Fruit fly (Drosophila melanogaster) whole organism, wandering third instar larva: ENCODE results near the gene CG7387.

Source experiments
- Abd-B ChIP-seq: fragments of >200 bp; optimal IDR thresholded peaks from 2 replicates; lab custom pipeline; 2017; ENCODE audit warnings: missing biosample characterization, missing genetic modification characterization
- Dfd ChIP-seq: fragments of >200 bp; optimal IDR thresholded peaks from 2 replicates; lab custom pipeline; 2017; ENCODE audit warnings: missing biosample characterization, missing genetic modification characterization
- HLH106 ChIP-seq: fragments of 200-800 bp; optimal IDR thresholded peaks from 3 replicates; lab custom pipeline; 2019; ENCODE audit warnings: missing biosample characterization, mild to moderate bottlenecking, missing genetic modification characterization, moderate library complexity
- Hr78 ChIP-seq: fragments of >200 bp; optimal IDR thresholded peaks from 2 replicates; lab custom pipeline; 2017; ENCODE audit warnings: missing biosample characterization, missing genetic modification characterization
- Jra ChIP-seq: sonication (Bioruptor generic); optimal IDR thresholded peaks from 2 replicates; lab custom pipeline; 2016; ENCODE audit warnings: missing biosample characterization, missing genetic modification characterization
- N ChIP-seq: fragments of >200 bp; optimal IDR thresholded peaks from 2 replicates; lab custom pipeline; 2018; ENCODE audit warnings: missing biosample characterization, missing external identifiers, missing genetic modification characterization
- Sp1 ChIP-seq: fragments of 200-800 bp; sonication (Bioruptor generic); optimal IDR thresholded peaks from 3 replicates; lab custom pipeline; 2019; ENCODE audit warnings: missing biosample characterization, mild to moderate bottlenecking, missing genetic modification characterization, moderate library complexity
- Vsx2 ChIP-seq: fragments of 200-300, 225-300 bp; sonication (Bioruptor generic); optimal IDR thresholded peaks from 2 replicates; lab custom pipeline; 2018; ENCODE audit warnings: missing biosample characterization, missing genetic modification characterization; ENCODE audit not compliant: partially characterized antibody
- br ChIP-seq: fragments of 200-800 bp; sonication (Bioruptor generic); optimal IDR thresholded peaks from 2 replicates; lab custom pipeline; 2016; ENCODE audit warnings: missing biosample characterization, missing genetic modification characterization
- fru ChIP-seq: fragments of 200-800 bp; sonication (Bioruptor generic); optimal IDR thresholded peaks from 3 replicates; lab custom pipeline; 2016; ENCODE audit warnings: missing biosample characterization, mild to moderate bottlenecking, missing genetic modification characterization
- psq ChIP-seq: fragments of 200-800 bp; sonication (Bioruptor generic); optimal IDR thresholded peaks from 3 replicates; lab custom pipeline; 2017; ENCODE audit warnings: missing biosample characterization, mild to moderate bottlenecking, missing genetic modification characterization, moderate library complexity
- sv ChIP-seq: fragments of 200-800 bp; sonication (Bioruptor generic); optimal IDR thresholded peaks from 3 replicates; lab custom pipeline; 2016; ENCODE audit warnings: missing biosample characterization, missing genetic modification characterization
- usp ChIP-seq: fragments of >200 bp; optimal IDR thresholded peaks from 2 replicates; lab custom pipeline; 2017; ENCODE audit warnings: missing biosample characterization, missing genetic modification characterization
- woc ChIP-seq: sonication (Bioruptor generic); optimal IDR thresholded peaks from 2 replicates; lab custom pipeline; 2016; ENCODE audit warnings: missing biosample characterization, mild to moderate bottlenecking, missing genetic modification characterization

dm6 chr3L:8210596-8210995 lies 17.7 kb upstream of the CG7387 start, which contains the start of gene tut:
- TF ChIP-seq Abd-B (GFP tag; lab: Kevin White, UChicago) (no peak), fru (GFP tag; lab: Kevin White, UChicago) (no peak), Hr78 (GFP tag; lab: Kevin White, UChicago) (no peak), HLH106 (no peak), Vsx2 (GFP tag; lab: Kevin White, UChicago) (no peak), sv (no peak), usp (no peak), woc (GFP tag; lab: Kevin White, UChicago) (no peak), br (no peak), N (GFP tag; lab: Kevin White, UChicago) (no peak), psq (GFP tag; lab: Kevin White, UChicago) (no peak), Jra (GFP tag; lab: Kevin White, UChicago) (no peak), Dfd (GFP tag; lab: Kevin White, UChicago) (no peak), Sp1 (no peak)
